Worm (Caenorhabditis elegans): ENCODE results near the gene Y54F10AM.6.

ce11 chrIII:2477303-2477702, 31.3 kb upstream of the Y54F10AM.6 start:
- no peak for TF ChIP-seq med-1 (GFP tag; optimal IDR thresholded peaks at IDR 0.05; ENCODE audit: insufficient read depth)
- TF ChIP-seq cog-1 (tag; optimal IDR thresholded peaks at IDR 0.05) = no peak
- no peak for TF ChIP-seq klf-2 (GFP tag; conservative IDR thresholded peaks at IDR 0.05)
- TF ChIP-seq T22C8.4 (GFP tag; IDR thresholded peaks at IDR 0.05) = no peak
- TF ChIP-seq ref-1 (GFP tag; conservative IDR thresholded peaks at IDR 0.05) = no peak
- TF ChIP-seq flt-1 (GFP tag; IDR thresholded peaks at IDR 0.05) = no peak
- no peak for TF ChIP-seq ztf-23 (GFP tag; IDR thresholded peaks at IDR 0.05)
- TF ChIP-seq ztf-29 (GFP tag; IDR thresholded peaks at IDR 0.05) = no peak
